Worm (Caenorhabditis elegans): Measurements from ENCODE around the gene fbxa-114.

fbxa-114 gene

ce11 chrV:20198954-20199353, 2.5 kb upstream of the fbxa-114 start, which contains the start of gene fog-2:
TSS of gene fog-2 (plus strand) at chrV:20199254.
- TF ChIP-seq sea-1 (GFP tag; conservative IDR thresholded peaks at IDR 0.05) (no peak), tra-4 (tag; optimal IDR thresholded peaks at IDR 0.05) (no peak), hmbx-1 (tag; optimal IDR thresholded peaks at IDR 0.05) (no peak), hnd-1 (tag; optimal IDR thresholded peaks at IDR 0.05) (no peak), aly-1 (tag; optimal IDR thresholded peaks at IDR 0.05) (no peak), ceh-13 (GFP tag; optimal IDR thresholded peaks at IDR 0.05) (no peak), pes-1 (GFP tag; IDR thresholded peaks at IDR 0.05) (no peak), tbx-37 (GFP tag; conservative IDR thresholded peaks at IDR 0.05) (no peak), ceh-36 (tag; optimal IDR thresholded peaks at IDR 0.05) (no peak), ama-1 (optimal IDR thresholded peaks at IDR 0.05) (no peak), scrt-1 (GFP tag; IDR thresholded peaks at IDR 0.05) (no peak), B0310.2 (tag; optimal IDR thresholded peaks at IDR 0.05) (no peak), flt-1 (GFP tag; IDR thresholded peaks at IDR 0.05) (no peak), ets-7 (tag; optimal IDR thresholded peaks at IDR 0.05) (no peak), hmg-4 (GFP tag; optimal IDR thresholded peaks at IDR 0.05) (no peak)

DNA sequence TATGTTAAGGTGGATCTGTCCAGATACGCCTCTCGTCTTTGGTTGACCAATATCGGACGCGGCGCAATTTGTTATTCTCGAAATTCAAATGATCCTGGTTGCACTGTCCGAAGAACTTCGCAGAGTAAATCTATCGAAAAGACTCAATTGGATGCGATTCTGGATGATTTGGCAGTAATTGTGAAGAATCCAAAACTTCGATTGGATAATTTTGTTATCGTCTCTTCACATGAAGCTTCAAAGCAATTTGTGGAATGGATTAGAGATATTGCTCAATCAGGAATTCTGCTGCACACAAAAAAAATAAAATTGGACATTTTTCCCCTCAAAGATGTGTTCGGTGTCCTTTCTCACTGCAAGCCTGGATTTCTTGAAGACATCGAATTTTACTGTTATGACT, 1.8 kb upstream of the fbxa-114 start:
- TF ChIP-seq sea-1 (GFP tag; conservative IDR thresholded peaks at IDR 0.05) (no peak), ets-7 (tag; optimal IDR thresholded peaks at IDR 0.05) (no peak)

DNA sequence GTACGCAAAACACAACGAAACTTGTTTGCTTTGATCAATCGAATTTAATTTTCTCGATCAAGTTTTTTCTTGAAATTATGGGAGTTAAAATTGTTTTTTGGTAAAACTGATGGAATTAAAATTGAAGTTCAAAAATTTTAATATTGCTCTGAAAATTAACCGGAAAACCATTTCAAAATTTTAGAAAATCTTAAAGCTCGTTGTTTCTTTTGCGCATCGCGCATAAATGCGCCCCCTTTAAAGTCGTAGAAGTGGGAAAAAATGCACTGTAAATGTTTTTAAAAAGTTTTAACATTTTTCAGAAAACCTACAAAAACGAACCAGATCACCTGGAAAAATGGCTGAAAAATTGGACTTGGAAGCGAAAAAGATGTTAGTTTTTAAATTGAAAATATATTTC, 1.7 kb downstream of the fbxa-114 start, which contains the start of gene fbxa-113:
fbxa-113 (plus strand) TSS at position 301 of the 400 bp plus-strand sequence.
- TF ChIP-seq sea-1 (GFP tag; conservative IDR thresholded peaks at IDR 0.05), result no peak
- no peak for TF ChIP-seq scrt-1 (GFP tag; IDR thresholded peaks at IDR 0.05)
- TF ChIP-seq flt-1 (GFP tag; IDR thresholded peaks at IDR 0.05), result no peak
- TF ChIP-seq ceh-13 (GFP tag; optimal IDR thresholded peaks at IDR 0.05), result no peak
- TF ChIP-seq tbx-11 (GFP tag; IDR thresholded peaks at IDR 0.05), result no peak
- no peak for TF ChIP-seq ceh-36 (tag; optimal IDR thresholded peaks at IDR 0.05)
- no peak for TF ChIP-seq tbx-37 (GFP tag; conservative IDR thresholded peaks at IDR 0.05)
- no peak for TF ChIP-seq hmbx-1 (tag; optimal IDR thresholded peaks at IDR 0.05)
- no peak for TF ChIP-seq ets-7 (tag; optimal IDR thresholded peaks at IDR 0.05)
- no peak for TF ChIP-seq hmg-4 (GFP tag; optimal IDR thresholded peaks at IDR 0.05)
- TF ChIP-seq F13C5.2 (tag; optimal IDR thresholded peaks at IDR 0.05), result no peak
- no peak for TF ChIP-seq ama-1 (optimal IDR thresholded peaks at IDR 0.05)
- TF ChIP-seq B0310.2 (tag; optimal IDR thresholded peaks at IDR 0.05), result no peak
- TF ChIP-seq pes-1 (GFP tag; IDR thresholded peaks at IDR 0.05), result no peak
- TF ChIP-seq tra-4 (tag; optimal IDR thresholded peaks at IDR 0.05), result no peak
- no peak for TF ChIP-seq aly-1 (tag; optimal IDR thresholded peaks at IDR 0.05)
- no peak for TF ChIP-seq hnd-1 (tag; optimal IDR thresholded peaks at IDR 0.05)

- TF ChIP-seq aly-1 (tag; optimal IDR thresholded peaks at IDR 0.05) (no peak), tra-4 (tag; optimal IDR thresholded peaks at IDR 0.05) (no peak), ceh-36 (tag; optimal IDR thresholded peaks at IDR 0.05) (no peak), flt-1 (GFP tag; IDR thresholded peaks at IDR 0.05) (no peak), hnd-1 (tag; optimal IDR thresholded peaks at IDR 0.05) (no peak), B0310.2 (tag; optimal IDR thresholded peaks at IDR 0.05) (no peak), ceh-13 (GFP tag; optimal IDR thresholded peaks at IDR 0.05) (no peak), F13C5.2 (tag; optimal IDR thresholded peaks at IDR 0.05) (no peak), hmbx-1 (tag; optimal IDR thresholded peaks at IDR 0.05) (no peak), tbx-11 (GFP tag; IDR thresholded peaks at IDR 0.05) (no peak)
Observed at ce11 chrV:20206086-20206485, 4.7 kb downstream of the fbxa-114 start, which contains the start of the genes fbxb-59 and srbc-34. TSS of gene fbxb-59 (minus strand) at chrV:20206186. TSS of gene srbc-34 (plus strand) at chrV:20206318.

DNA sequence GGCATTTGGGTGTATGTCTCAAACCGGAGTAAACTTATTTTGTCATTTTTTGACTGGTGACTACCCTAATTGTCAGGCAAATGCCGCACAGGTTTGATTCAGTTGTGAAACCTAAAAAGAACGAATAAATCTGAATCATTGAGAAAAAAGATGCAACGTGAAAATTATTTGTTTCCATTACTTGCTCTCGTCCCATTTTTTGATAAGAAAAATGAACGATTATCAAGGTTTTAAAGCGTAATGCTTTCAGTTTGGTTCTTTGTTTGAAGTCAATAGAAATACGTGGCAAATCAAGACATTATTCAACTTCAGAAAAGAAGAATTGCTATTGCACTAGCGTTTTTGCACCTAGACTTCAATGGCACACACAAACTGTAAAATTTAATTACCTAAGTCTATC, 11.2 kb downstream of the fbxa-114 start, which contains the start of gene Y113G7B.12:
Y113G7B.12 (minus strand) TSS at position 101 of the 400 bp plus-strand sequence.
- TF ChIP-seq ceh-13 (GFP tag; optimal IDR thresholded peaks at IDR 0.05), result no peak
- TF ChIP-seq hmbx-1 (tag; optimal IDR thresholded peaks at IDR 0.05), result no peak
- no peak for TF ChIP-seq scrt-1 (GFP tag; IDR thresholded peaks at IDR 0.05)
- TF ChIP-seq pes-1 (GFP tag; IDR thresholded peaks at IDR 0.05), result no peak
- TF ChIP-seq sea-1 (GFP tag; conservative IDR thresholded peaks at IDR 0.05), result no peak
- no peak for TF ChIP-seq tra-4 (tag; optimal IDR thresholded peaks at IDR 0.05)
- TF ChIP-seq ceh-36 (tag; optimal IDR thresholded peaks at IDR 0.05), result no peak
- TF ChIP-seq tbx-37 (GFP tag; conservative IDR thresholded peaks at IDR 0.05), result no peak
- TF ChIP-seq aly-1 (tag; optimal IDR thresholded peaks at IDR 0.05), result no peak
- TF ChIP-seq flt-1 (GFP tag; IDR thresholded peaks at IDR 0.05), result no peak
- TF ChIP-seq tbx-11 (GFP tag; IDR thresholded peaks at IDR 0.05), result no peak

ce11 chrV:20213097-20213496, 11.7 kb downstream of the fbxa-114 start:
- TF ChIP-seq hmbx-1 (tag; optimal IDR thresholded peaks at IDR 0.05) (no peak), aly-1 (tag; optimal IDR thresholded peaks at IDR 0.05) (no peak), ceh-36 (tag; optimal IDR thresholded peaks at IDR 0.05) (no peak), B0310.2 (tag; optimal IDR thresholded peaks at IDR 0.05) (no peak), ama-1 (optimal IDR thresholded peaks at IDR 0.05) (no peak), sea-1 (GFP tag; conservative IDR thresholded peaks at IDR 0.05) (no peak)

- TF ChIP-seq ets-7 (tag; optimal IDR thresholded peaks at IDR 0.05) (no peak), flt-1 (GFP tag; IDR thresholded peaks at IDR 0.05) (no peak), hmbx-1 (tag; optimal IDR thresholded peaks at IDR 0.05) (no peak), ceh-13 (GFP tag; optimal IDR thresholded peaks at IDR 0.05) (no peak), sea-1 (GFP tag; conservative IDR thresholded peaks at IDR 0.05) (no peak), scrt-1 (GFP tag; IDR thresholded peaks at IDR 0.05) (no peak), hmg-4 (GFP tag; optimal IDR thresholded peaks at IDR 0.05) (no peak), tbx-11 (GFP tag; IDR thresholded peaks at IDR 0.05) (no peak), tbx-37 (GFP tag; conservative IDR thresholded peaks at IDR 0.05) (no peak), ama-1 (optimal IDR thresholded peaks at IDR 0.05) (no peak), tra-4 (tag; optimal IDR thresholded peaks at IDR 0.05) (no peak), ceh-36 (tag; optimal IDR thresholded peaks at IDR 0.05) (no peak), F13C5.2 (tag; optimal IDR thresholded peaks at IDR 0.05) (no peak), B0310.2 (tag; optimal IDR thresholded peaks at IDR 0.05) (no peak), hnd-1 (tag; optimal IDR thresholded peaks at IDR 0.05) (no peak)
Observed at ce11 chrV:20215197-20215596, 13.8 kb downstream of the fbxa-114 start, which contains the start of gene Y113G7B.11. TSS of gene Y113G7B.11 (minus strand) at chrV:20215297.

DNA sequence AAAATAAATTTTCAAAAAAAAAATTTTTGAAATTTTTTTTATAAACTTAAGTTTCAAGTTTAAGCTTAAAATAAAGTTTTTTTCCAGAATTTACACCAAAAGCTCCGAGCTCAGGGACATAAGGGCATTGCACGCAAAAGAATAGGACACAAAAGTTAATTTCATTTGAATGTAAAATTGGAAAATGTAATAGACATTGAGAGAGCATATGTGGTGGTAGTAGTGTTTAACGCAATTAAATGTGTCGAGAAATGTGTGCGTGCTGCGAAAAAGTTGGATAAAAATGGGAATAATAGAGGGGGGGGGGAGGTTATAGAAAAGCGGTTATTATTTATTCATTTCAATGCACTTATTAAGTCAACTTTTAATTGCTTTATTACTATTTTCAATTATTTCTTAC, 19.2 kb downstream of the fbxa-114 start:
- no peak for TF ChIP-seq ets-7 (tag; optimal IDR thresholded peaks at IDR 0.05)
- no peak for TF ChIP-seq sea-1 (GFP tag; conservative IDR thresholded peaks at IDR 0.05)
